Fruit fly (Drosophila melanogaster) whole organism, embryonic: Measurements from ENCODE around the gene Rbp6.

Source experiments
- Atf3 ChIP-seq: fragments of 200-800 bp; sonication (Bioruptor generic); optimal IDR thresholded peaks from 3 replicates; lab custom pipeline; 2016; ENCODE audit warnings: missing biosample characterization, missing genetic modification characterization
- Awh ChIP-seq: fragments of 200-800 bp; sonication (Bioruptor generic); IDR thresholded peaks from 2 replicates; pipeline ENCODE4, ENCODE4 v1.3.6; 2022; ENCODE audit warnings: missing biosample characterization, missing genetic modification characterization
- CG12104 ChIP-seq: fragments of 200-800 bp; sonication (Bioruptor generic); optimal IDR thresholded peaks from 3 replicates; lab custom pipeline; 2016; ENCODE audit warnings: missing biosample characterization, missing genetic modification characterization
- CG13624 ChIP-seq: fragments of 200-800 bp; sonication (Bioruptor generic); optimal IDR thresholded peaks from 2 replicates; lab custom pipeline; 2016; ENCODE audit warnings: missing biosample characterization, missing genetic modification characterization
- CG15011 ChIP-seq: fragments of 200-800 bp; sonication (Bioruptor generic); optimal IDR thresholded peaks from 3 replicates; lab custom pipeline; 2018; ENCODE audit warnings: missing biosample characterization, mild to moderate bottlenecking, missing genetic modification characterization
- CG15479 ChIP-seq: fragments of 200-800 bp; sonication (Bioruptor generic); optimal IDR thresholded peaks from 3 replicates; lab custom pipeline; 2019; ENCODE audit warnings: missing biosample characterization, mild to moderate bottlenecking, missing genetic modification characterization, moderate library complexity
- CG17568 ChIP-seq: fragments of 200-800 bp; sonication (Bioruptor generic); optimal IDR thresholded peaks from 2 replicates; lab custom pipeline; 2018; ENCODE audit warnings: missing biosample characterization, mild to moderate bottlenecking, missing genetic modification characterization, moderate library complexity
- CG1792 ChIP-seq: fragments of 200-800 bp; sonication (Bioruptor generic); optimal IDR thresholded peaks from 2 replicates; lab custom pipeline; 2016; ENCODE audit warnings: missing biosample characterization, missing genetic modification characterization
- CG2129 ChIP-seq: fragments of 200-800 bp; sonication (Bioruptor generic); IDR thresholded peaks from 2 replicates; pipeline ENCODE4 v1.3.6; 2022; ENCODE audit warnings: missing biosample characterization, missing genetic modification characterization; ENCODE audit not compliant: partially characterized antibody
- CG32767 ChIP-seq: fragments of 200-800 bp; sonication (Bioruptor generic); IDR thresholded peaks from 2 replicates; pipeline ENCODE4 v1.3.6; 2022; ENCODE audit warnings: missing biosample characterization, missing genetic modification characterization
- CG4360 ChIP-seq: fragments of 200-800 bp; sonication (Bioruptor generic); IDR thresholded peaks from 2 replicates; pipeline ENCODE4 v1.3.6; 2022; ENCODE audit warnings: missing biosample characterization, missing genetic modification characterization
- CG43689 ChIP-seq: fragments of 200-800 bp; sonication (Bioruptor generic); IDR thresholded peaks from 2 replicates; pipeline ENCODE4 v1.3.6; 2022; ENCODE audit warnings: missing biosample characterization, missing genetic modification characterization
- CG4617 ChIP-seq: fragments of 200-800 bp; sonication (Bioruptor generic); optimal IDR thresholded peaks from 3 replicates; lab custom pipeline; 2016; ENCODE audit warnings: missing biosample characterization, missing genetic modification characterization, borderline replicate concordance
- CG5953 ChIP-seq: fragments of 200-800 bp; sonication (Bioruptor generic); IDR thresholded peaks from 2 replicates; pipeline ENCODE4 v1.3.6; 2022; ENCODE audit warnings: missing biosample characterization, missing genetic modification characterization
- CG6689 ChIP-seq: fragments of 200-800 bp; sonication (Bioruptor generic); IDR thresholded peaks from 2 replicates; pipeline ENCODE4 v1.3.6; 2022; ENCODE audit warnings: missing biosample characterization, missing genetic modification characterization
- CG8359 ChIP-seq: fragments of 200-800 bp; sonication (Bioruptor generic); optimal IDR thresholded peaks from 2 replicates; lab custom pipeline; 2017; ENCODE audit warnings: missing biosample characterization, mild to moderate bottlenecking, missing genetic modification characterization, borderline replicate concordance
- CG9932 ChIP-seq: fragments of 200-800 bp; sonication (Bioruptor generic); IDR thresholded peaks from 2 replicates; pipeline ENCODE4 v1.3.6; 2022; ENCODE audit warnings: missing biosample characterization, missing genetic modification characterization
- HLH3B ChIP-seq: fragments of 200-800 bp; sonication (Bioruptor generic); IDR thresholded peaks from 2 replicates; pipeline ENCODE4 v1.3.6; 2022; ENCODE audit warnings: missing biosample characterization, missing genetic modification characterization
- HLHmδ ChIP-seq: fragments of 200-800 bp; sonication (Bioruptor generic); optimal IDR thresholded peaks from 2 replicates; lab custom pipeline; 2018; ENCODE audit warnings: missing biosample characterization, mild to moderate bottlenecking, missing genetic modification characterization, moderate library complexity
- MESR4 ChIP-seq: fragments of 200-800 bp; sonication (Bioruptor generic); optimal IDR thresholded peaks from 2 replicates; lab custom pipeline; 2018; ENCODE audit warnings: missing biosample characterization, mild to moderate bottlenecking, missing genetic modification characterization, moderate library complexity
- Neu2 ChIP-seq: fragments of 200-800 bp; sonication (Bioruptor generic); optimal IDR thresholded peaks from 3 replicates; lab custom pipeline; 2016; ENCODE audit warnings: missing biosample characterization, missing genetic modification characterization, borderline replicate concordance
- Opbp ChIP-seq: fragments of 200-800 bp; sonication (Bioruptor generic); IDR thresholded peaks from 3 replicates; pipeline ENCODE4 v1.3.6; 2022; ENCODE audit warnings: missing biosample characterization, missing genetic modification characterization; ENCODE audit not compliant: partially characterized antibody
- Ptx1 ChIP-seq: fragments of 200-800 bp; sonication (Bioruptor generic); IDR thresholded peaks from 2 replicates; pipeline ENCODE4 v1.3.6; 2022; ENCODE audit warnings: missing biosample characterization, missing genetic modification characterization
- Tbp ChIP-seq: fragments of >200 bp; optimal IDR thresholded peaks from 2 replicates; lab custom pipeline; 2018; ENCODE audit warnings: missing biosample characterization, missing genetic modification characterization
- Trl ChIP-seq, 3 experiments: fragments of >200 bp in 2 of 3; fragments of 200-800 bp in 1 of 3; sonication (Bioruptor generic) in 1 of 3; optimal IDR thresholded peaks; 2 replicates in 1 of 3; 3 replicates in 2 of 3; lab custom pipeline; 2016 to 2017; ENCODE audit warnings: missing biosample characterization in 1 of 3, missing genetic modification characterization in 1 of 3
- ap ChIP-seq: fragments of 200-800 bp; sonication (Bioruptor generic); IDR thresholded peaks from 2 replicates; pipeline ENCODE4 v1.3.6; 2022; ENCODE audit warnings: missing biosample characterization, missing genetic modification characterization
- ash1 ChIP-seq: fragments of 200-800 bp; sonication (Bioruptor generic); optimal IDR thresholded peaks from 2 replicates; lab custom pipeline; 2018; ENCODE audit warnings: missing biosample characterization, mild to moderate bottlenecking, missing genetic modification characterization
- bbx ChIP-seq: fragments of 200-800 bp; sonication (Bioruptor generic); IDR thresholded peaks from 2 replicates; pipeline ENCODE4 v1.3.6; 2022; ENCODE audit warnings: missing biosample characterization, missing genetic modification characterization; ENCODE audit not compliant: partially characterized antibody
- chif ChIP-seq, 2 experiments: fragments of 200-800 bp; sonication (Bioruptor generic); optimal IDR thresholded peaks; 3 replicates each; lab custom pipeline; 2016; ENCODE audit warnings: missing biosample characterization in 2 of 2, missing genetic modification characterization in 2 of 2
- chn ChIP-seq: fragments of 200-800 bp; sonication (Bioruptor generic); optimal IDR thresholded peaks from 2 replicates; lab custom pipeline; 2016; ENCODE audit warnings: missing biosample characterization, missing genetic modification characterization
- crol ChIP-seq: fragments of 200-800 bp; sonication (Bioruptor generic); IDR thresholded peaks from 2 replicates; pipeline ENCODE4 v1.3.6; 2022; ENCODE audit warnings: missing biosample characterization, missing genetic modification characterization
- dati ChIP-seq: fragments of 200-800 bp; sonication (Bioruptor generic); IDR thresholded peaks from 2 replicates; pipeline ENCODE4 v1.3.6; 2022; ENCODE audit warnings: missing biosample characterization, missing genetic modification characterization
- dysf ChIP-seq: fragments of 200-800 bp; sonication (Bioruptor generic); IDR thresholded peaks from 3 replicates; pipeline ENCODE4 v1.3.6; 2022; ENCODE audit warnings: missing biosample characterization, missing genetic modification characterization
- exex ChIP-seq: fragments of 200-800 bp; sonication (Bioruptor generic); optimal IDR thresholded peaks from 4 replicates; lab custom pipeline; 2018; ENCODE audit warnings: missing biosample characterization, mild to moderate bottlenecking, missing genetic modification characterization, moderate library complexity
- eyg ChIP-seq: fragments of 200-800 bp; sonication (Bioruptor generic); optimal IDR thresholded peaks from 3 replicates; lab custom pipeline; 2016; ENCODE audit warnings: missing biosample characterization, missing genetic modification characterization
- fd102C ChIP-seq: fragments of 200-800 bp; sonication (Bioruptor generic); optimal IDR thresholded peaks from 2 replicates; lab custom pipeline; 2018; ENCODE audit warnings: missing biosample characterization, mild to moderate bottlenecking, missing genetic modification characterization, moderate library complexity
- fd64A ChIP-seq: fragments of 200-800 bp; sonication (Bioruptor generic); optimal IDR thresholded peaks from 3 replicates; lab custom pipeline; 2018; ENCODE audit warnings: missing biosample characterization, mild to moderate bottlenecking, missing genetic modification characterization
- fu2 ChIP-seq: fragments of 200-800 bp; sonication (Bioruptor generic); optimal IDR thresholded peaks from 2 replicates; lab custom pipeline; 2016; ENCODE audit warnings: missing biosample characterization, missing genetic modification characterization
- insv ChIP-seq, 2 experiments: fragments of 200-800 bp; sonication (Bioruptor generic); optimal IDR thresholded peaks; 3 replicates each; lab custom pipeline; 2016 to 2018; ENCODE audit warnings: missing biosample characterization in 2 of 2, missing genetic modification characterization in 2 of 2
- kah ChIP-seq: fragments of 200-800 bp; sonication (Bioruptor generic); optimal IDR thresholded peaks from 2 replicates; lab custom pipeline; 2018; ENCODE audit warnings: missing biosample characterization, mild to moderate bottlenecking, missing genetic modification characterization
- mld ChIP-seq: fragments of 200-800 bp; sonication (Bioruptor generic); IDR thresholded peaks from 3 replicates; pipeline ENCODE4 v1.3.6; 2022; ENCODE audit warnings: missing biosample characterization, missing genetic modification characterization; ENCODE audit not compliant: partially characterized antibody
- nau ChIP-seq: fragments of 200-800 bp; sonication (Bioruptor generic); optimal IDR thresholded peaks from 3 replicates; lab custom pipeline; 2017; ENCODE audit warnings: missing biosample characterization, mild to moderate bottlenecking, missing genetic modification characterization, missing genetic modification reagents
- pfk ChIP-seq: fragments of 200-800 bp; sonication (Bioruptor generic); optimal IDR thresholded peaks from 2 replicates; lab custom pipeline; 2018; ENCODE audit warnings: missing biosample characterization, mild to moderate bottlenecking, missing genetic modification characterization, moderate library complexity
- phol ChIP-seq: fragments of 200-800 bp; sonication (Bioruptor generic); optimal IDR thresholded peaks from 3 replicates; lab custom pipeline; 2018; ENCODE audit warnings: missing biosample characterization, mild to moderate bottlenecking, missing genetic modification characterization, moderate library complexity
- sens ChIP-seq: fragments of 200-800 bp; sonication (Bioruptor generic); peaks from one replicate; lab custom pipeline; 2016; ENCODE audit warnings: missing biosample characterization, missing genetic modification characterization
- seq ChIP-seq: fragments of 200-800 bp; sonication (Bioruptor generic); IDR thresholded peaks from 2 replicates; pipeline ENCODE4 v1.3.6; 2022; ENCODE audit warnings: missing biosample characterization, missing genetic modification characterization
- sisA ChIP-seq: fragments of 200-800 bp; sonication (Bioruptor generic); IDR thresholded peaks from 2 replicates; pipeline ENCODE4 v1.3.6; 2022; ENCODE audit warnings: missing biosample characterization, missing genetic modification characterization
- slp2 ChIP-seq: fragments of 200-800 bp; sonication (Bioruptor generic); optimal IDR thresholded peaks from 2 replicates; lab custom pipeline; 2016; ENCODE audit warnings: missing biosample characterization, missing genetic modification characterization
- sob ChIP-seq: fragments of 200-800 bp; sonication (Bioruptor generic); IDR thresholded peaks from 2 replicates; pipeline ENCODE4 v1.3.6; 2022; ENCODE audit warnings: missing biosample characterization, missing genetic modification characterization

The Rbp6 gene

dm6 chr3L:17012017-17012719, 225.8 kb downstream of the Rbp6 start, which contains the start of gene CG3764 (continued):
- TF ChIP-seq MESR4 = peak; percentile 77
- TF ChIP-seq Opbp = peak; percentile 100
- peak; percentile 54; the same call in 1 of the 2 replicates for TF ChIP-seq CG6689 (GFP tag; lab: Robert Waterston, UW)
- peak; percentile 58; the same call in 1 of the 2 replicates for TF ChIP-seq HLH3B (GFP tag; lab: Robert Waterston, UW)
- TF ChIP-seq CG1792 = peak; percentile 53
- peak; percentile 94 for TF ChIP-seq HLHmδ (GFP tag; lab: Kevin White, UChicago)
- peak; percentile 34; the same call in 1 of the 2 replicates for TF ChIP-seq sisA (GFP tag; lab: Robert Waterston, UW)
- TF ChIP-seq CG9932 (GFP tag; lab: Robert Waterston, UW) = peak; percentile 33; the same call in 1 of the 2 replicates
- TF ChIP-seq dati = no peak
- peak; percentile 76 for TF ChIP-seq Awh (GFP tag; lab: Robert Waterston, UW)
- no peak for TF ChIP-seq Neu2
- TF ChIP-seq bbx = peak; percentile 65
- TF ChIP-seq fd102C = peak; percentile 86
- no peak for TF ChIP-seq Tbp (GFP tag; lab: Kevin White, UChicago)
- peak; percentile 89 for TF ChIP-seq ash1
- TF ChIP-seq sens = peak; percentile 94
- TF ChIP-seq CG15479 (GFP tag; lab: Kevin White, UChicago) = no peak
- no peak for TF ChIP-seq crol (GFP tag; lab: Robert Waterston, UW)
- peak; percentile 62 for TF ChIP-seq exex (tag; lab: Kevin White, UChicago)
- TF ChIP-seq CG8359 (GFP tag; lab: Kevin White, UChicago) = peak; percentile 66
- no peak for TF ChIP-seq nau (GFP tag; lab: Kevin White, UChicago)
- peak; percentile 61; the same call in 2 of the 3 replicates for TF ChIP-seq dysf (GFP tag; lab: Robert Waterston, UW)
- peak; percentile 39; the same call in 1 of the 2 replicates for TF ChIP-seq CG5953 (GFP tag; lab: Robert Waterston, UW)
- peak; percentile 25 for TF ChIP-seq fu2 (GFP tag; lab: Kevin White, UChicago)
- TF ChIP-seq eyg (GFP tag; lab: Kevin White, UChicago) = peak; percentile 80
- peak; percentile 77 for TF ChIP-seq CG15011 (GFP tag; lab: Kevin White, UChicago)
- peak; percentile 85 for TF ChIP-seq seq (GFP tag; lab: Robert Waterston, UW)
- TF ChIP-seq kah (GFP tag; lab: Kevin White, UChicago) = peak; percentile 79
- TF ChIP-seq CG17568 (GFP tag; lab: Kevin White, UChicago) = peak; percentile 82
- TF ChIP-seq Trl (optimal IDR thresholded peaks at IDR 0.05; lab: Kevin White, UChicago) = peak; percentile 79 to 95
- peak; percentile 79 for TF ChIP-seq Trl (GFP tag; optimal IDR thresholded peaks at IDR 0.05; lab: Kevin White, UChicago)
- peak in 1 of 2 experiments; percentile 39 for TF ChIP-seq insv (GFP tag; optimal IDR thresholded peaks at IDR 0.05; lab: Kevin White, UChicago)
- peak; percentile 59 for TF ChIP-seq slp2
- TF ChIP-seq CG13624 (GFP tag; lab: Kevin White, UChicago) = peak; percentile 59
- TF ChIP-seq phol = peak; percentile 68
- TF ChIP-seq CG12104 (GFP tag; lab: Kevin White, UChicago) = peak; percentile 74
- TF ChIP-seq Ptx1 (GFP tag; lab: Robert Waterston, UW) = peak; percentile 52; the same call in 1 of the 2 replicates
- no peak for TF ChIP-seq CG43689 (GFP tag; lab: Robert Waterston, UW)
- peak; percentile 69 for TF ChIP-seq Atf3 (GFP tag; lab: Kevin White, UChicago)
- peak; percentile 42 to 59 for TF ChIP-seq chif (GFP tag; optimal IDR thresholded peaks at IDR 0.05; lab: Kevin White, UChicago)
- peak; percentile 88 for TF ChIP-seq CG32767 (GFP tag; lab: Robert Waterston, UW)
- TF ChIP-seq mld (GFP tag; lab: Robert Waterston, UW) = no peak
- peak; percentile 91 for TF ChIP-seq fd64A (GFP tag; lab: Kevin White, UChicago)
- TF ChIP-seq ap = no peak
- peak; percentile 67 for TF ChIP-seq chn
- TF ChIP-seq CG4617 = peak; percentile 86
- peak; percentile 74 for TF ChIP-seq pfk (GFP tag; lab: Kevin White, UChicago)
- peak; percentile 46 for TF ChIP-seq CG4360 (GFP tag; lab: Robert Waterston, UW)
- peak; percentile 79 for TF ChIP-seq sob (GFP tag; lab: Robert Waterston, UW)
- TF ChIP-seq CG2129 = no peak
